Worm (Caenorhabditis elegans): Measurements from ENCODE around the gene ttyh-1.

DNA sequence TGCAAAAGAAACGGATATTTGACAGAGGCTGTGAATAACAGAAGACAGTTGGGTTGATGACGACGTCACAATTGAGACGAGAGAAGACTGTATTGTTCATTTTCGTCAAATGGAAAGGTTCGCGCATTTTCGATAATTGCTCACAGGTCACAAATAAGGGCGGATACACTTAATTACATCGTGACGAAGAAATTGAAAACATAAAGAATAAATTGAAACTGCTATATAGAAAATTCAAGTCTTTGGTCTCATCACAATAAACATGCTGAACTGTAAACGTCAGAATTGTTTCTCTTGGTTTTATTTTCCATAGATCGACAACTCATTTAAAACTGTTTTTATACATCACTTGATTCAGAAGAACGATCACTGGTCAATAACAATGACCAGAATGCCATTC is 41.7 kb upstream of the ttyh-1 start, which contains the start of gene ZK455.5:
- TF ChIP-seq aha-1 (tag; optimal IDR thresholded peaks at IDR 0.05) (no peak), nhr-76 (tag; optimal IDR thresholded peaks at IDR 0.05) (no peak), ama-1 (optimal IDR thresholded peaks at IDR 0.05) (no peak)

Data from whole organism, L1 larva.